Worm (Caenorhabditis elegans) whole organism, L3 larva: ENCODE results near the gene F19B10.6.

ENCODE experiments used
- R02D3.7 ChIP-seq: fragments of 150-350 bp; optimal IDR thresholded peaks from 2 replicates; lab custom pipeline; 2014; ENCODE audit warnings: missing biosample characterization, missing genetic modification characterization
- aly-2 ChIP-seq: fragments of 150-350 bp; optimal IDR thresholded peaks from 2 replicates; lab custom pipeline; 2014; ENCODE audit warnings: missing biosample characterization, missing genetic modification characterization
- ama-1 ChIP-seq: fragments of 150-350 bp; optimal IDR thresholded peaks from 2 replicates; lab custom pipeline; 2018
- ceh-16 ChIP-seq: sonication (generic microtip); optimal IDR thresholded peaks from 2 replicates; lab custom pipeline; 2017; ENCODE audit warnings: missing biosample characterization, missing genetic modification characterization
- ceh-28 ChIP-seq: fragments of 150-350 bp; optimal IDR thresholded peaks from 2 replicates; lab custom pipeline; 2014; ENCODE audit warnings: missing biosample characterization, missing genetic modification reagents, missing genetic modification characterization
- ceh-82 ChIP-seq: fragments of 150-350 bp; optimal IDR thresholded peaks from 2 replicates; lab custom pipeline; 2014; ENCODE audit warnings: missing biosample characterization, missing genetic modification characterization
- daf-12 ChIP-seq: fragments of 150-350 bp; optimal IDR thresholded peaks from 2 replicates; lab custom pipeline; 2014; ENCODE audit warnings: missing biosample characterization, missing genetic modification reagents, missing genetic modification characterization
- egl-27 ChIP-seq: sonication (generic microtip); optimal IDR thresholded peaks from 4 replicates; lab custom pipeline; 2017; ENCODE audit warnings: missing biosample characterization, missing genetic modification reagents, missing genetic modification characterization
- egl-5 ChIP-seq: fragments of 150-350 bp; optimal IDR thresholded peaks from 2 replicates; lab custom pipeline; 2017; ENCODE audit warnings: missing biosample characterization, missing genetic modification reagents, missing genetic modification characterization, inconsistent platforms
- elt-3 ChIP-seq, 3 experiments: fragments of 150-350 bp in 1 of 3; sonication (generic microtip) in 2 of 3; optimal IDR thresholded peaks; 2 replicates in 2 of 3; 4 replicates in 1 of 3; lab custom pipeline; 2014 to 2017; ENCODE audit warnings: missing biosample characterization in 3 of 3, missing genetic modification characterization in 3 of 3
- eor-1 ChIP-seq, 2 experiments: fragments of 150-350 bp; optimal IDR thresholded peaks; 2 replicates each; lab custom pipeline; 2014 to 2018; ENCODE audit warnings: missing biosample characterization in 2 of 2, missing genetic modification characterization in 2 of 2
- fkh-10 ChIP-seq: sonication (generic microtip); optimal IDR thresholded peaks from 2 replicates; lab custom pipeline; 2017; ENCODE audit warnings: missing biosample characterization, missing genetic modification reagents, missing genetic modification characterization
- fkh-2 ChIP-seq: fragments of 150-350 bp; optimal IDR thresholded peaks from 2 replicates; lab custom pipeline; 2014; ENCODE audit warnings: missing biosample characterization, missing genetic modification reagents, missing genetic modification characterization
- fos-1 ChIP-seq: fragments of 150-350 bp; optimal IDR thresholded peaks from 2 replicates; lab custom pipeline; 2014; ENCODE audit warnings: missing biosample characterization, missing genetic modification characterization
- jun-1 ChIP-seq: fragments of 150-350 bp; optimal IDR thresholded peaks from 2 replicates; lab custom pipeline; 2014; ENCODE audit warnings: missing biosample characterization, missing genetic modification reagents, missing genetic modification characterization
- mdl-1 ChIP-seq: fragments of 150-350 bp; optimal IDR thresholded peaks from 2 replicates; lab custom pipeline; 2014; ENCODE audit warnings: missing biosample characterization, missing genetic modification characterization
- mml-1 ChIP-seq: fragments of 150-350 bp; sonication (generic microtip); optimal IDR thresholded peaks from 3 replicates; lab custom pipeline; 2014; ENCODE audit warnings: missing biosample characterization, missing genetic modification characterization
- nfya-1 ChIP-seq: sonication (generic microtip); optimal IDR thresholded peaks from 2 replicates; lab custom pipeline; 2017; ENCODE audit warnings: missing genetic modification characterization, mild to moderate bottlenecking, missing compliant biosample characterization, antibody characterized with exemption, moderate library complexity; ENCODE audit not compliant: insufficient read depth
- nhr-11 ChIP-seq: fragments of 150-350 bp; optimal IDR thresholded peaks from 2 replicates; lab custom pipeline; 2014; ENCODE audit warnings: missing biosample characterization, missing genetic modification characterization
- nhr-12 ChIP-seq: fragments of 150-350 bp; optimal IDR thresholded peaks from 2 replicates; lab custom pipeline; 2014; ENCODE audit warnings: missing biosample characterization, missing genetic modification characterization
- nhr-23 ChIP-seq: fragments of 150-350 bp; optimal IDR thresholded peaks from 2 replicates; lab custom pipeline; 2014; ENCODE audit warnings: missing biosample characterization, missing genetic modification reagents, missing genetic modification characterization
- nhr-25 ChIP-seq: sonication (generic microtip); optimal IDR thresholded peaks from 2 replicates; lab custom pipeline; 2017; ENCODE audit warnings: missing biosample characterization, missing genetic modification characterization
- nhr-28 ChIP-seq: fragments of 150-350 bp; optimal IDR thresholded peaks from 2 replicates; lab custom pipeline; 2014; ENCODE audit warnings: missing biosample characterization, missing genetic modification characterization
- nhr-76 ChIP-seq: fragments of 150-350 bp; sonication (generic microtip); optimal IDR thresholded peaks from 5 replicates; lab custom pipeline; 2014; ENCODE audit warnings: missing biosample characterization, missing genetic modification characterization
- nhr-77 ChIP-seq: fragments of 150-350 bp; optimal IDR thresholded peaks from 2 replicates; lab custom pipeline; 2014; ENCODE audit warnings: missing biosample characterization, missing genetic modification characterization
- pha-4 ChIP-seq: fragments of 150-350 bp; optimal IDR thresholded peaks from 2 replicates; lab custom pipeline; 2014; ENCODE audit warnings: missing biosample characterization, missing genetic modification reagents, missing genetic modification characterization
- pqm-1 ChIP-seq: fragments of 150-350 bp; optimal IDR thresholded peaks from 2 replicates; lab custom pipeline; 2017; ENCODE audit warnings: missing biosample characterization, missing genetic modification characterization, inconsistent platforms
- sea-2 ChIP-seq: fragments of 150-350 bp; sonication (generic microtip); optimal IDR thresholded peaks from 4 replicates; lab custom pipeline; 2014; ENCODE audit warnings: missing biosample characterization, missing genetic modification reagents, missing genetic modification characterization
- skn-1 ChIP-seq: fragments of 150-350 bp; optimal IDR thresholded peaks from 2 replicates; lab custom pipeline; 2014; ENCODE audit warnings: missing biosample characterization, missing genetic modification characterization
- snpc-4 ChIP-seq: fragments of 150-350 bp; optimal IDR thresholded peaks from 2 replicates; lab custom pipeline; 2014; ENCODE audit warnings: missing biosample characterization, missing genetic modification characterization
- tbx-2 ChIP-seq: sonication (generic microtip); optimal IDR thresholded peaks from 2 replicates; lab custom pipeline; 2016; ENCODE audit warnings: mild to moderate bottlenecking, missing genetic modification characterization, missing compliant biosample characterization
- unc-39 ChIP-seq: sonication (generic microtip); optimal IDR thresholded peaks from 4 replicates; lab custom pipeline; 2017; ENCODE audit warnings: missing biosample characterization, missing genetic modification characterization
- unc-62 ChIP-seq: fragments of 150-350 bp; sonication (generic microtip); optimal IDR thresholded peaks from 4 replicates; lab custom pipeline; 2014; ENCODE audit warnings: missing biosample characterization, missing genetic modification reagents, missing genetic modification characterization
- zag-1 ChIP-seq: fragments of 150-350 bp; optimal IDR thresholded peaks from 2 replicates; lab custom pipeline; 2014; ENCODE audit warnings: missing biosample characterization, missing genetic modification characterization
- ztf-11 ChIP-seq: fragments of 150-350 bp; optimal IDR thresholded peaks from 2 replicates; lab custom pipeline; 2014; ENCODE audit warnings: missing biosample characterization, missing genetic modification characterization
- ztf-4 ChIP-seq: fragments of 150-350 bp; optimal IDR thresholded peaks from 2 replicates; lab custom pipeline; 2014; ENCODE audit warnings: missing biosample characterization, missing genetic modification characterization

The F19B10.6 gene

ce11 chrII:3641197-3641596, 22.5 kb downstream of the F19B10.6 start, which contains the start of gene M151.1:
Gene M151.1 (plus strand): TSS chrII:3641497.
- no peak for TF ChIP-seq nhr-77 (tag; lab: Kevin White, UChicago)
- TF ChIP-seq jun-1 (tag; lab: Kevin White, UChicago): no peak
- TF ChIP-seq unc-39: no peak
- TF ChIP-seq pha-4: no peak
- TF ChIP-seq sea-2 (GFP tag; lab: Kevin White, UChicago): no peak
- no peak for TF ChIP-seq R02D3.7 (tag; lab: Kevin White, UChicago)
- no peak for TF ChIP-seq mdl-1 (tag; lab: Kevin White, UChicago)
- TF ChIP-seq eor-1 (tag; optimal IDR thresholded peaks at IDR 0.05; lab: Kevin White, UChicago): no peak
- no peak for TF ChIP-seq nhr-25
- TF ChIP-seq ceh-28 (tag; lab: Kevin White, UChicago): no peak
- no peak for TF ChIP-seq pqm-1 (tag; lab: Kevin White, UChicago)
- no peak for TF ChIP-seq aly-2
- TF ChIP-seq ztf-11 (tag; lab: Kevin White, UChicago): no peak
- TF ChIP-seq egl-5 (tag; lab: Kevin White, UChicago): no peak

- no peak for TF ChIP-seq fkh-10
- no peak for TF ChIP-seq unc-62 (GFP tag; lab: Kevin White, UChicago)
- no peak for TF ChIP-seq skn-1 (tag; lab: Kevin White, UChicago)
- TF ChIP-seq nhr-77 (tag; lab: Kevin White, UChicago): no peak
- TF ChIP-seq mml-1 (tag; lab: Kevin White, UChicago): no peak
- no peak for TF ChIP-seq sea-2 (GFP tag; lab: Kevin White, UChicago)
- no peak for TF ChIP-seq jun-1 (tag; lab: Kevin White, UChicago)
- TF ChIP-seq, all 47 proteins: peak for 0
Measured at ce11 chrII:3640197-3640596, 23.5 kb downstream of the F19B10.6 start, which contains the start of gene M151.10. Gene M151.10 (minus strand): TSS chrII:3640297.

ce11 chrII:3639238-3639637, 24.5 kb downstream of the F19B10.6 start, which contains the start of gene fbxb-31:
Gene fbxb-31 (minus strand): TSS chrII:3639338.
- TF ChIP-seq nhr-76 (no peak), ztf-4 (tag; lab: Kevin White, UChicago) (no peak), ceh-16 (no peak), nhr-11 (no peak), daf-12 (tag; lab: Kevin White, UChicago) (no peak), tbx-2 (tag; lab: Kevin White, UChicago) (no peak), nhr-12 (tag; lab: Kevin White, UChicago) (no peak), nhr-28 (tag; lab: Kevin White, UChicago) (no peak), nhr-77 (tag; lab: Kevin White, UChicago) (no peak), mml-1 (tag; lab: Kevin White, UChicago) (no peak), ztf-11 (tag; lab: Kevin White, UChicago) (no peak), pqm-1 (tag; lab: Kevin White, UChicago) (no peak), nhr-23 (tag; lab: Kevin White, UChicago) (no peak), nfya-1 (no peak), nhr-25 (no peak), zag-1 (tag; lab: Kevin White, UChicago) (no peak)

- TF ChIP-seq fkh-2: no peak
- no peak for TF ChIP-seq ztf-11 (tag; lab: Kevin White, UChicago)
- TF ChIP-seq aly-2: no peak
- no peak for TF ChIP-seq pqm-1 (tag; lab: Kevin White, UChicago)
- TF ChIP-seq nhr-11: no peak
- no peak for TF ChIP-seq nfya-1
- no peak for TF ChIP-seq snpc-4 (tag; lab: Kevin White, UChicago)
- TF ChIP-seq elt-3 (tag; optimal IDR thresholded peaks at IDR 0.05; lab: Kevin White, UChicago): no peak
- no peak for TF ChIP-seq egl-27 (tag; lab: Kevin White, UChicago)
- no peak for TF ChIP-seq fos-1 (tag; lab: Kevin White, UChicago)
- no peak for TF ChIP-seq ama-1 (lab: Kevin White, UChicago)
- TF ChIP-seq nhr-12 (tag; lab: Kevin White, UChicago): no peak
- TF ChIP-seq nhr-77 (tag; lab: Kevin White, UChicago): no peak
- TF ChIP-seq ceh-82 (tag; lab: Kevin White, UChicago): no peak
- no peak for TF ChIP-seq ceh-28 (tag; lab: Kevin White, UChicago)
- no peak for TF ChIP-seq ceh-16
- TF ChIP-seq sea-2 (GFP tag; lab: Kevin White, UChicago): no peak
- TF ChIP-seq tbx-2 (tag; lab: Kevin White, UChicago): no peak
Measured at ce11 chrII:3634765-3635164, 28.9 kb downstream of the F19B10.6 start.
